Fruit fly (Drosophila melanogaster) whole organism, embryonic: Measurements from ENCODE around the gene Ldsdh1.

Source experiments
- Abd-B ChIP-seq: fragments of 200-800 bp; sonication (Bioruptor generic); optimal IDR thresholded peaks from 2 replicates; lab custom pipeline; 2018; ENCODE audit warnings: missing biosample characterization, mild to moderate bottlenecking, missing genetic modification characterization, moderate library complexity
- Asciz ChIP-seq: fragments of 200-800 bp; sonication (Bioruptor generic); optimal IDR thresholded peaks from 2 replicates; lab custom pipeline; 2017; ENCODE audit warnings: missing biosample characterization, mild to moderate bottlenecking, missing genetic modification characterization, missing genetic modification reagents
- CG10267 ChIP-seq: fragments of 200-800 bp; sonication (Bioruptor generic); optimal IDR thresholded peaks from 2 replicates; lab custom pipeline; 2018; ENCODE audit warnings: missing biosample characterization, mild to moderate bottlenecking, missing genetic modification characterization, moderate library complexity
- CG12236 ChIP-seq: fragments of 200-800 bp; sonication (Bioruptor generic); optimal IDR thresholded peaks from 2 replicates; lab custom pipeline; 2016; ENCODE audit warnings: missing biosample characterization, missing genetic modification characterization
- CG12769 ChIP-seq: fragments of 200-800 bp; sonication (Bioruptor generic); optimal IDR thresholded peaks from 2 replicates; lab custom pipeline; 2019; ENCODE audit warnings: missing biosample characterization, mild to moderate bottlenecking, missing genetic modification characterization, moderate library complexity
- CG17568 ChIP-seq: fragments of 200-800 bp; sonication (Bioruptor generic); optimal IDR thresholded peaks from 2 replicates; lab custom pipeline; 2018; ENCODE audit warnings: missing biosample characterization, mild to moderate bottlenecking, missing genetic modification characterization, moderate library complexity
- CG17802 ChIP-seq: fragments of 200-800 bp; sonication (Bioruptor generic); optimal IDR thresholded peaks from 2 replicates; lab custom pipeline; 2018; ENCODE audit warnings: missing biosample characterization, mild to moderate bottlenecking, missing genetic modification characterization, moderate library complexity
- CG17912 ChIP-seq: fragments of 200-800 bp; sonication (Bioruptor generic); optimal IDR thresholded peaks from 2 replicates; lab custom pipeline; 2018; ENCODE audit warnings: missing biosample characterization, mild to moderate bottlenecking, missing genetic modification characterization
- CG18599 ChIP-seq: fragments of 200-800 bp; sonication (Bioruptor generic); optimal IDR thresholded peaks from 3 replicates; lab custom pipeline; 2017; ENCODE audit warnings: missing biosample characterization, missing genetic modification characterization, mild to moderate bottlenecking, moderate library complexity, missing genetic modification reagents
- CG2199 ChIP-seq: fragments of 200-800 bp; sonication (Bioruptor generic); IDR thresholded peaks from 3 replicates; pipeline ENCODE4 v1.3.6; 2022; ENCODE audit warnings: missing biosample characterization, missing genetic modification characterization
- CG2889 ChIP-seq: fragments of 200-800 bp; sonication (Bioruptor generic); IDR thresholded peaks from 3 replicates; pipeline ENCODE4 v1.3.6; 2022; ENCODE audit warnings: missing biosample characterization, missing genetic modification characterization
- CG32772 ChIP-seq: fragments of 200-800 bp; sonication (Bioruptor generic); IDR thresholded peaks from 2 replicates; pipeline ENCODE4 v1.3.6; 2022; ENCODE audit warnings: missing biosample characterization, missing genetic modification characterization
- CG4328 ChIP-seq: fragments of 200-800 bp; sonication (Bioruptor generic); optimal IDR thresholded peaks from 3 replicates; lab custom pipeline; 2017; ENCODE audit warnings: missing biosample characterization, missing genetic modification reagents, missing genetic modification characterization
- CG4404 ChIP-seq: fragments of 200-800 bp; sonication (Bioruptor generic); IDR thresholded peaks from 2 replicates; pipeline ENCODE4 v1.3.6; 2022; ENCODE audit warnings: missing biosample characterization, missing genetic modification characterization
- CG4730 ChIP-seq: fragments of 200-800 bp; sonication (Bioruptor generic); IDR thresholded peaks from 2 replicates; pipeline ENCODE4 v1.3.6; 2022; ENCODE audit warnings: missing biosample characterization, missing genetic modification characterization
- CG5180 ChIP-seq: fragments of 200-800 bp; sonication (Bioruptor generic); optimal IDR thresholded peaks from 3 replicates; lab custom pipeline; 2017; ENCODE audit warnings: missing biosample characterization, missing genetic modification characterization, mild to moderate bottlenecking, moderate library complexity, missing genetic modification reagents
- CG6254 ChIP-seq: fragments of 200-800 bp; sonication (Bioruptor generic); optimal IDR thresholded peaks from 3 replicates; lab custom pipeline; 2017; ENCODE audit warnings: mild to moderate bottlenecking, missing biosample characterization, missing genetic modification reagents, missing genetic modification characterization
- CG6683 ChIP-seq: fragments of 200-800 bp; sonication (Bioruptor generic); optimal IDR thresholded peaks from 2 replicates; lab custom pipeline; 2017; ENCODE audit warnings: missing biosample characterization, mild to moderate bottlenecking, missing genetic modification characterization, missing genetic modification reagents
- CG7271 ChIP-seq: fragments of 200-800 bp; sonication (Bioruptor generic); optimal IDR thresholded peaks from 2 replicates; lab custom pipeline; 2018; ENCODE audit warnings: missing biosample characterization, mild to moderate bottlenecking, missing genetic modification characterization, moderate library complexity
- CG7786 ChIP-seq: fragments of 200-800 bp; sonication (Bioruptor generic); optimal IDR thresholded peaks from 2 replicates; lab custom pipeline; 2016; ENCODE audit warnings: missing biosample characterization, missing genetic modification characterization
- CG8765 ChIP-seq: fragments of 200-800 bp; sonication (Bioruptor generic); IDR thresholded peaks from 2 replicates; pipeline ENCODE4 v1.3.6; 2022; ENCODE audit warnings: missing biosample characterization, missing genetic modification characterization
- CG9932 ChIP-seq: fragments of 200-800 bp; sonication (Bioruptor generic); IDR thresholded peaks from 2 replicates; pipeline ENCODE4 v1.3.6; 2022; ENCODE audit warnings: missing biosample characterization, missing genetic modification characterization
- Camta ChIP-seq: fragments of 200-800 bp; sonication (Bioruptor generic); optimal IDR thresholded peaks from 2 replicates; lab custom pipeline; 2016; ENCODE audit warnings: missing biosample characterization, missing genetic modification characterization
- Dad ChIP-seq: fragments of 200-800 bp; sonication (Bioruptor generic); optimal IDR thresholded peaks from 3 replicates; lab custom pipeline; 2016; ENCODE audit warnings: missing biosample characterization, missing genetic modification characterization
- Dek ChIP-seq: fragments of 200-800 bp; sonication (Bioruptor generic); optimal IDR thresholded peaks from 3 replicates; lab custom pipeline; 2019; ENCODE audit warnings: missing biosample characterization, mild to moderate bottlenecking, missing genetic modification characterization, moderate library complexity
- ERR ChIP-seq: fragments of 200-800 bp; sonication (Bioruptor generic); optimal IDR thresholded peaks from 2 replicates; lab custom pipeline; 2016; ENCODE audit warnings: missing biosample characterization, missing genetic modification characterization
- HLH4C ChIP-seq: fragments of 200-800 bp; sonication (Bioruptor generic); IDR thresholded peaks from 3 replicates; pipeline ENCODE4 v1.3.6; 2022; ENCODE audit warnings: missing biosample characterization, missing genetic modification characterization; ENCODE audit not compliant: partially characterized antibody
- Hey ChIP-seq: fragments of 200-800 bp; sonication (Bioruptor generic); optimal IDR thresholded peaks from 3 replicates; lab custom pipeline; 2018; ENCODE audit warnings: missing biosample characterization, mild to moderate bottlenecking, missing genetic modification characterization
- Myb ChIP-seq: fragments of 200-800 bp; sonication (Bioruptor generic); optimal IDR thresholded peaks from 2 replicates; lab custom pipeline; 2016; ENCODE audit warnings: missing biosample characterization, missing genetic modification characterization
- Ptx1 ChIP-seq: fragments of 200-800 bp; sonication (Bioruptor generic); IDR thresholded peaks from 2 replicates; pipeline ENCODE4 v1.3.6; 2022; ENCODE audit warnings: missing biosample characterization, missing genetic modification characterization
- Sox102F ChIP-seq: fragments of 200-800 bp; sonication (Bioruptor generic); optimal IDR thresholded peaks from 2 replicates; lab custom pipeline; 2018; ENCODE audit warnings: missing biosample characterization, mild to moderate bottlenecking, missing genetic modification characterization, moderate library complexity
- Sry-β ChIP-seq: fragments of 200-800 bp; sonication (Bioruptor generic); optimal IDR thresholded peaks from 2 replicates; lab custom pipeline; 2018; ENCODE audit warnings: missing biosample characterization, mild to moderate bottlenecking, missing genetic modification characterization, moderate library complexity
- Taf1 ChIP-seq: fragments of 200-800 bp; sonication (Bioruptor generic); IDR thresholded peaks from 2 replicates; pipeline ENCODE4 v1.3.6; 2022; ENCODE audit warnings: missing biosample characterization, missing genetic modification characterization
- Trl ChIP-seq, 3 experiments: fragments of >200 bp in 2 of 3; fragments of 200-800 bp in 1 of 3; sonication (Bioruptor generic) in 1 of 3; optimal IDR thresholded peaks; 2 replicates in 1 of 3; 3 replicates in 2 of 3; lab custom pipeline; 2016 to 2017; ENCODE audit warnings: missing biosample characterization in 1 of 3, missing genetic modification characterization in 1 of 3
- ara ChIP-seq: fragments of 200-800 bp; sonication (Bioruptor generic); IDR thresholded peaks from 2 replicates; pipeline ENCODE4 v1.3.6; 2022; ENCODE audit warnings: missing biosample characterization, missing genetic modification characterization
- crol ChIP-seq: fragments of 200-800 bp; sonication (Bioruptor generic); IDR thresholded peaks from 2 replicates; pipeline ENCODE4 v1.3.6; 2022; ENCODE audit warnings: missing biosample characterization, missing genetic modification characterization
- cwo ChIP-seq: fragments of 200-800 bp; sonication (Bioruptor generic); optimal IDR thresholded peaks from 3 replicates; lab custom pipeline; 2017; ENCODE audit warnings: missing biosample characterization, missing genetic modification characterization, mild to moderate bottlenecking, moderate library complexity, missing genetic modification reagents
- dm ChIP-seq: fragments of 200-800 bp; sonication (Bioruptor generic); optimal IDR thresholded peaks from 3 replicates; lab custom pipeline; 2016; ENCODE audit warnings: missing biosample characterization, missing genetic modification characterization
- eyg ChIP-seq: fragments of 200-800 bp; sonication (Bioruptor generic); optimal IDR thresholded peaks from 3 replicates; lab custom pipeline; 2016; ENCODE audit warnings: missing biosample characterization, missing genetic modification characterization
- ftz-f1 ChIP-seq: fragments of 200-800 bp; sonication (Bioruptor generic); optimal IDR thresholded peaks from 2 replicates; lab custom pipeline; 2016; ENCODE audit warnings: missing biosample characterization, missing genetic modification characterization
- gcm2 ChIP-seq: fragments of 200-800 bp; sonication (Bioruptor generic); optimal IDR thresholded peaks from 2 replicates; lab custom pipeline; 2016; ENCODE audit warnings: missing biosample characterization, missing genetic modification characterization
- lilli ChIP-seq: fragments of 200-800 bp; sonication (Bioruptor generic); optimal IDR thresholded peaks from 3 replicates; lab custom pipeline; 2016; ENCODE audit warnings: missing biosample characterization, missing genetic modification characterization
- mirr ChIP-seq: fragments of 200-800 bp; sonication (Bioruptor generic); optimal IDR thresholded peaks from 3 replicates; lab custom pipeline; 2018; ENCODE audit warnings: missing biosample characterization, mild to moderate bottlenecking, missing genetic modification characterization
- pzg ChIP-seq: fragments of 200-800 bp; sonication (Bioruptor generic); optimal IDR thresholded peaks from 3 replicates; lab custom pipeline; 2018; ENCODE audit warnings: missing biosample characterization, mild to moderate bottlenecking, missing genetic modification characterization, moderate library complexity
- sd ChIP-seq: fragments of 200-800 bp; sonication (Bioruptor generic); optimal IDR thresholded peaks from 3 replicates; lab custom pipeline; 2018; ENCODE audit warnings: missing biosample characterization, mild to moderate bottlenecking, missing genetic modification characterization, moderate library complexity
- tap ChIP-seq: fragments of 200-800 bp; optimal IDR thresholded peaks from 3 replicates; lab custom pipeline; 2019; ENCODE audit warnings: missing biosample characterization, mild to moderate bottlenecking, missing genetic modification characterization, moderate library complexity
- tll ChIP-seq, 2 experiments: fragments of 200-800 bp in 1 of 2; fragments of >200 bp in 1 of 2; sonication (Bioruptor generic) in 1 of 2; optimal IDR thresholded peaks; 2 replicates each; lab custom pipeline; 2017 to 2019; ENCODE audit warnings: missing biosample characterization in 2 of 2, missing genetic modification characterization in 2 of 2, mild to moderate bottlenecking in 1 of 2, moderate library complexity in 1 of 2
- vfl ChIP-seq: fragments of 200-800 bp; sonication (Bioruptor generic); optimal IDR thresholded peaks from 2 replicates; lab custom pipeline; 2016; ENCODE audit warnings: missing biosample characterization, missing genetic modification characterization
- vvl ChIP-seq: fragments of 200-800 bp; sonication (Bioruptor generic); IDR thresholded peaks from 2 replicates; pipeline ENCODE4 v1.3.6; 2022; ENCODE audit warnings: missing biosample characterization, missing genetic modification characterization
- wek ChIP-seq: fragments of 200-800 bp; sonication (Bioruptor generic); optimal IDR thresholded peaks from 3 replicates; lab custom pipeline; 2018; ENCODE audit warnings: missing biosample characterization, mild to moderate bottlenecking, missing genetic modification characterization, moderate library complexity
- zfh2 ChIP-seq: fragments of 200-800 bp; sonication (Bioruptor generic); optimal IDR thresholded peaks from 2 replicates; lab custom pipeline; 2016; ENCODE audit warnings: missing biosample characterization, missing genetic modification characterization

The Ldsdh1 gene

dm6 chrX:8120939-8121338 is 39.5 kb upstream of the Ldsdh1 start, which contains the start of gene CG2260 (continued):
- TF ChIP-seq CG32772 (GFP tag; lab: Robert Waterston, UW) = no peak
- TF ChIP-seq Ptx1 (GFP tag; lab: Robert Waterston, UW) = no peak
- no peak for TF ChIP-seq Asciz (GFP tag; lab: Kevin White, UChicago)
- peak; percentile 70 for TF ChIP-seq pzg (GFP tag; lab: Kevin White, UChicago)
- TF ChIP-seq vvl (GFP tag; lab: Robert Waterston, UW) = peak; percentile 85
- no peak for TF ChIP-seq HLH4C
- no peak for TF ChIP-seq CG8765
- no peak for TF ChIP-seq Sox102F (GFP tag; lab: Kevin White, UChicago)
- TF ChIP-seq CG9932 (GFP tag; lab: Robert Waterston, UW) = no peak
- no peak for TF ChIP-seq zfh2 (GFP tag; lab: Kevin White, UChicago)
- TF ChIP-seq ftz-f1 (GFP tag; lab: Kevin White, UChicago) = no peak
- TF ChIP-seq tap (tag; lab: Kevin White, UChicago) = no peak
- no peak for TF ChIP-seq gcm2 (GFP tag; lab: Kevin White, UChicago)
- TF ChIP-seq CG4730 = no peak
- peak; percentile 82 for TF ChIP-seq dm
- no peak for TF ChIP-seq Trl (optimal IDR thresholded peaks at IDR 0.05; lab: Kevin White, UChicago)
- TF ChIP-seq Trl (GFP tag; optimal IDR thresholded peaks at IDR 0.05; lab: Kevin White, UChicago) = no peak
- peak; percentile 13 for TF ChIP-seq CG10267 (tag; lab: Kevin White, UChicago)
- TF ChIP-seq Hey (tag; lab: Kevin White, UChicago) = no peak
- no peak for TF ChIP-seq eyg (GFP tag; lab: Kevin White, UChicago)
- TF ChIP-seq CG2199 = no peak
- TF ChIP-seq wek = no peak
- no peak for TF ChIP-seq tll (GFP tag; optimal IDR thresholded peaks at IDR 0.05; lab: Kevin White, UChicago)
- no peak for TF ChIP-seq Camta (GFP tag; lab: Kevin White, UChicago)
- no peak for TF ChIP-seq Dek (tag; lab: Kevin White, UChicago)
- TF ChIP-seq CG17568 (GFP tag; lab: Kevin White, UChicago) = no peak
- no peak for TF ChIP-seq CG12769 (tag; lab: Kevin White, UChicago)
- no peak for TF ChIP-seq ara (GFP tag; lab: Robert Waterston, UW)
- peak; percentile 49 for TF ChIP-seq cwo (GFP tag; lab: Kevin White, UChicago)
- TF ChIP-seq mirr (GFP tag; lab: Kevin White, UChicago) = no peak
- no peak for TF ChIP-seq Taf1
- no peak for TF ChIP-seq CG17802 (tag; lab: Kevin White, UChicago)
- no peak for TF ChIP-seq Sry-β
- no peak for TF ChIP-seq CG4404 (GFP tag; lab: Robert Waterston, UW)
- no peak for TF ChIP-seq crol (GFP tag; lab: Robert Waterston, UW)
- TF ChIP-seq CG17912 (GFP tag; lab: Kevin White, UChicago) = no peak
- TF ChIP-seq Myb (GFP tag; lab: Kevin White, UChicago) = peak; percentile 19
- TF ChIP-seq CG7271 (tag; lab: Kevin White, UChicago) = no peak
- no peak for TF ChIP-seq sd (tag; lab: Kevin White, UChicago)
- TF ChIP-seq CG6254 = no peak
- TF ChIP-seq CG7786 (GFP tag; lab: Kevin White, UChicago) = no peak
- TF ChIP-seq vfl (GFP tag; lab: Kevin White, UChicago) = no peak
- TF ChIP-seq CG6683 (GFP tag; lab: Kevin White, UChicago) = no peak
- no peak for TF ChIP-seq Dad
- no peak for TF ChIP-seq CG12236 (GFP tag; lab: Kevin White, UChicago)
- no peak for TF ChIP-seq lilli
- TF ChIP-seq CG2889 (GFP tag; lab: Robert Waterston, UW) = no peak
- no peak for TF ChIP-seq CG5180 (GFP tag; lab: Kevin White, UChicago)
- no peak for TF ChIP-seq Abd-B (GFP tag; lab: Kevin White, UChicago)
- TF ChIP-seq CG4328 (GFP tag; lab: Kevin White, UChicago) = no peak
- TF ChIP-seq CG18599 (GFP tag; lab: Kevin White, UChicago) = no peak
- TF ChIP-seq ERR = no peak
